Worm (Caenorhabditis elegans): ENCODE data around the gene nlp-13.

- TF ChIP-seq ZK546.5 (tag; optimal IDR thresholded peaks at IDR 0.05) (no peak), ama-1 (optimal IDR thresholded peaks at IDR 0.05) (peak; percentile 40), snpc-4 (tag; optimal IDR thresholded peaks at IDR 0.05) (no peak), mml-1 (tag; optimal IDR thresholded peaks at IDR 0.05) (no peak), skn-1 (tag; optimal IDR thresholded peaks at IDR 0.05) (no peak), nfya-1 (tag; optimal IDR thresholded peaks at IDR 0.05; ENCODE audit: insufficient read depth) (peak; percentile 55), lsy-12 (tag; optimal IDR thresholded peaks at IDR 0.05) (no peak), fos-1 (tag; optimal IDR thresholded peaks at IDR 0.05) (no peak), nhr-77 (tag; optimal IDR thresholded peaks at IDR 0.05) (no peak), hmg-11 (tag; optimal IDR thresholded peaks at IDR 0.05) (no peak)
These were observed 49.6 kb upstream of the nlp-13 start for ce11 chrV:4186453-4187143.

Data from whole organism, L3 larva.